Worm (Caenorhabditis elegans) whole organism, mixed stage, embryonic: ENCODE measurements around the gene sdc-3.

Experiments used
- bed-3 ChIP-seq: fragments of 200-800 bp; sonication (Bioruptor generic); optimal IDR thresholded peaks from 3 replicates; lab custom pipeline; 2018; ENCODE audit warnings: mild to moderate bottlenecking, missing genetic modification characterization, moderate library complexity, missing compliant biosample characterization
- blmp-1 ChIP-seq: fragments of 150-350 bp; optimal IDR thresholded peaks from 2 replicates; lab custom pipeline; 2014; ENCODE audit warnings: missing biosample characterization, missing genetic modification characterization
- lin-13 ChIP-seq: fragments of 150-350 bp; optimal IDR thresholded peaks from 2 replicates; lab custom pipeline; 2014; ENCODE audit warnings: missing biosample characterization, missing genetic modification characterization
- lin-32 ChIP-seq: fragments of 200-800 bp; sonication (Bioruptor generic); optimal IDR thresholded peaks from 2 replicates; lab custom pipeline; 2018; ENCODE audit warnings: mild to moderate bottlenecking, missing genetic modification characterization, missing compliant biosample characterization
- lsy-2 ChIP-seq: fragments of 150-350 bp; optimal IDR thresholded peaks from 2 replicates; lab custom pipeline; 2014; ENCODE audit warnings: missing biosample characterization, missing genetic modification characterization
- mep-1 ChIP-seq: fragments of 150-350 bp; optimal IDR thresholded peaks from 2 replicates; lab custom pipeline; 2017; ENCODE audit warnings: missing biosample characterization, missing genetic modification reagents, missing genetic modification characterization, inconsistent platforms
- nhr-12 ChIP-seq: fragments of 150-350 bp; optimal IDR thresholded peaks from 2 replicates; lab custom pipeline; 2014; ENCODE audit warnings: missing biosample characterization, missing genetic modification characterization
- nhr-2 ChIP-seq: fragments of 150-350 bp; optimal IDR thresholded peaks from 2 replicates; lab custom pipeline; 2014; ENCODE audit warnings: missing biosample characterization, missing genetic modification characterization
- snpc-4 ChIP-seq: fragments of 150-350 bp; optimal IDR thresholded peaks from 2 replicates; lab custom pipeline; 2014; ENCODE audit warnings: missing biosample characterization, missing genetic modification characterization

DNA sequence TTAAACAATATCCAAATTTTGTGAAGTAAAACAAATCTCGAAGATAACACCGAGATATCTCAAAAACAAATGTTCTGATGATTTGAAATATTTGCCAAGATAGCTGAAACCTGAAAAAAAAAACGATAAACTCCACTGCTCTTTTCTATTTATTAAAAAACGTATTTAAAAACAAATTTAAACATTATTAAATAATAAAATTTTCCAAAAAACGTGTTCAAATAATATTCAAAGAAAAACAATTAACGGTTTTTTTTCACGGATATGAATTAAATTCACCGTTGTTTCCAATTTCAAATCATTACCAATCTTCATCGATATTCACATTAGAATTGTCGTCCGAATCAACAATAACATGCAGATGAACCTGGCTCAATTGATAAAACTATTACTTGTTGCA, 51.8 kb downstream of the sdc-3 start, which contains the start of gene irld-14:
- TF ChIP-seq snpc-4 (tag; lab: Kevin White, UChicago) (no peak), blmp-1 (tag; lab: Kevin White, UChicago) (no peak), mep-1 (no peak), nhr-12 (tag; lab: Kevin White, UChicago) (no peak), bed-3 (GFP tag; lab: Kevin White, UChicago) (no peak), lsy-2 (tag; lab: Kevin White, UChicago) (no peak), lin-13 (no peak), lin-32 (GFP tag; lab: Kevin White, UChicago) (no peak), nhr-2 (tag; lab: Kevin White, UChicago) (no peak)
